Fruit fly (Drosophila melanogaster): Measurements from ENCODE around the gene up.
A peak's percentile ranks its signal among the peaks of the same experiment; 100 is the strongest.

Gene up

dm6 chrX:13641115-13641890 is 38.9 kb upstream of the up start:
- TF ChIP-seq foxo (GFP tag; optimal IDR thresholded peaks at IDR 0.05), result peak in 1 of 2 experiments; percentile 83
- peak; percentile 78 for TF ChIP-seq fru (GFP tag; optimal IDR thresholded peaks at IDR 0.05)
- TF ChIP-seq CG32264 (GFP tag; optimal IDR thresholded peaks at IDR 0.05), result no peak
- TF ChIP-seq usp (GFP tag; optimal IDR thresholded peaks at IDR 0.05), result no peak
- peak; percentile 57 for TF ChIP-seq Hr83 (GFP tag; optimal IDR thresholded peaks at IDR 0.05; ENCODE audit: poor library complexity, severe bottlenecking)
- TF ChIP-seq Rel (GFP tag; optimal IDR thresholded peaks at IDR 0.05), result no peak
- no peak for TF ChIP-seq Rel (tag; optimal IDR thresholded peaks at IDR 0.05)
- TF ChIP-seq CG9705 (GFP tag; optimal IDR thresholded peaks at IDR 0.05), result no peak
- TF ChIP-seq Myc (optimal IDR thresholded peaks at IDR 0.05), result no peak
- peak; percentile 34 for TF ChIP-seq woc (GFP tag; optimal IDR thresholded peaks at IDR 0.05)
- TF ChIP-seq Abd-B (GFP tag; optimal IDR thresholded peaks at IDR 0.05), result no peak
- TF ChIP-seq h (GFP tag; optimal IDR thresholded peaks at IDR 0.05), result peak; percentile 78
- TF ChIP-seq pan (optimal IDR thresholded peaks at IDR 0.05), result no peak
- peak; percentile 87 for TF ChIP-seq rgr (GFP tag; optimal IDR thresholded peaks at IDR 0.05)
- peak; percentile 46 for TF ChIP-seq dmrt93B (GFP tag; optimal IDR thresholded peaks at IDR 0.05)
- TF ChIP-seq Jra (GFP tag; optimal IDR thresholded peaks at IDR 0.05), result peak; percentile 59
- no peak for TF ChIP-seq Mio (GFP tag; optimal IDR thresholded peaks at IDR 0.05)
- TF ChIP-seq dl (GFP tag; optimal IDR thresholded peaks at IDR 0.05; ENCODE audit: insufficient read depth in 1 of 2, partially characterized antibody in 2 of 2), result no peak
- TF ChIP-seq sage (GFP tag; optimal IDR thresholded peaks at IDR 0.05), result peak; percentile 26
- TF ChIP-seq ey (GFP tag; optimal IDR thresholded peaks at IDR 0.05), result peak; percentile 84
- TF ChIP-seq N (GFP tag; optimal IDR thresholded peaks at IDR 0.05), result no peak
- TF ChIP-seq lola (GFP tag; optimal IDR thresholded peaks at IDR 0.05), result no peak
- peak; percentile 92 for TF ChIP-seq sv (GFP tag; optimal IDR thresholded peaks at IDR 0.05)
- no peak for TF ChIP-seq CrebA (GFP tag; optimal IDR thresholded peaks at IDR 0.05; ENCODE audit: borderline replicate concordance)
- no peak for TF ChIP-seq jim (GFP tag; optimal IDR thresholded peaks at IDR 0.05)
- peak; percentile 12 for TF ChIP-seq brk (GFP tag; optimal IDR thresholded peaks at IDR 0.05)
- no peak for TF ChIP-seq GATAd (GFP tag; optimal IDR thresholded peaks at IDR 0.05)
- peak; percentile 37 for TF ChIP-seq psq (GFP tag; optimal IDR thresholded peaks at IDR 0.05)
- TF ChIP-seq Dif (GFP tag; optimal IDR thresholded peaks at IDR 0.05; ENCODE audit: partially characterized antibody), result no peak
- peak; percentile 65 for TF ChIP-seq tai (GFP tag; optimal IDR thresholded peaks at IDR 0.05)
- no peak for TF ChIP-seq Dfd (GFP tag; optimal IDR thresholded peaks at IDR 0.05)
- TF ChIP-seq Hnf4 (GFP tag; optimal IDR thresholded peaks at IDR 0.05), result peak; percentile 81
- no peak for TF ChIP-seq Hr78 (GFP tag; optimal IDR thresholded peaks at IDR 0.05)
- TF ChIP-seq Sp1 (GFP tag; optimal IDR thresholded peaks at IDR 0.05), result peak; percentile 42
- TF ChIP-seq Vsx2 (GFP tag; optimal IDR thresholded peaks at IDR 0.05; ENCODE audit: partially characterized antibody), result no peak
- peak; percentile 75 for TF ChIP-seq OdsH (GFP tag; optimal IDR thresholded peaks at IDR 0.05)
- TF ChIP-seq br (GFP tag; optimal IDR thresholded peaks at IDR 0.05), result peak; percentile 69
- peak; percentile 48 for TF ChIP-seq HLH106 (tag; optimal IDR thresholded peaks at IDR 0.05)
- TF ChIP-seq dsf (GFP tag; optimal IDR thresholded peaks at IDR 0.05; ENCODE audit: borderline replicate concordance), result no peak

- TF ChIP-seq brk (GFP tag; optimal IDR thresholded peaks at IDR 0.05) (no peak), dl (GFP tag; optimal IDR thresholded peaks at IDR 0.05; ENCODE audit: insufficient read depth in 1 of 2, partially characterized antibody in 2 of 2) (peak in 1 of 2 experiments; percentile 13), usp (GFP tag; optimal IDR thresholded peaks at IDR 0.05) (no peak), sage (GFP tag; optimal IDR thresholded peaks at IDR 0.05) (no peak), Dif (GFP tag; optimal IDR thresholded peaks at IDR 0.05; ENCODE audit: partially characterized antibody) (peak; percentile 42)
Measured at dm6 chrX:13640692-13641011, 38.3 kb upstream of the up start.

Measured in whole organism, wandering third instar larva.